Fruit fly (Drosophila melanogaster): Measurements from ENCODE around the gene Tgs1.
A peak's percentile ranks its signal among the peaks of the same experiment; 100 is the strongest.

Tgs1 gene

DNA sequence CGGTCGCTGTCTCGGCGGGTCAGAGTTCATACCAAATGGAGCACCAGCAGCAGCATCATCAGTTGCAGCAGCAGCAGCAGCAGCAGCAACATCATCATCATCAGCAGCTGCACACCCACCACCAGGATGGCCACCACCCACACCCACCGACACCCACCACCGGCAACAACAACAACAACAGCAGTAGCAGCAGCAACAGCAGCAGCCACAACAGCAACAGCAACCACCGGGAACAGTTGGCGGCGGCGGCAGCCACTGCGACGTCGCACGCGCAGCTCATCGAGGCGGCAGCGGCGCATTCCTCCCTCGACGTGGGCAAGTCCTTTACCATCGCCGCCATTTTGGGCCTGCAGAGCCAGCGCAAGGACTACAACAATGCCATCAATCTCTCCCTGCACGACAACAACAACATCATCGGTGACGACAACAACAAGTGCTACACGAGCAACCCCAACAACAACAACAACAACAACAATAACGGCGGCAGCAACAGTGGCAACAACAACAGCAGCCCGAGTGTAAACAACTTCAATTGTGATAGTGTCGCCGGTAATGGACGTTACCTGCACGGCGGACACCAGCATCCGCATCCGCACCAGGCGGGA is 14.5 kb downstream of the Tgs1 start:
- TF ChIP-seq CG8478 (optimal IDR thresholded peaks at IDR 0.05), result no peak
- no peak for TF ChIP-seq CTCF (optimal IDR thresholded peaks at IDR 0.05)

- TF ChIP-seq CTCF (optimal IDR thresholded peaks at IDR 0.05) (no peak), CG8478 (optimal IDR thresholded peaks at IDR 0.05) (no peak)
Observed at dm6 chr3R:18274328-18275098, 19.2 kb downstream of the Tgs1 start, which contains the start of the genes Vps39 and eIF1A. Gene Vps39, minus strand, starts transcription at chr3R:18274446. Gene eIF1A, plus strand, starts transcription at chr3R:18274665.

DNA sequence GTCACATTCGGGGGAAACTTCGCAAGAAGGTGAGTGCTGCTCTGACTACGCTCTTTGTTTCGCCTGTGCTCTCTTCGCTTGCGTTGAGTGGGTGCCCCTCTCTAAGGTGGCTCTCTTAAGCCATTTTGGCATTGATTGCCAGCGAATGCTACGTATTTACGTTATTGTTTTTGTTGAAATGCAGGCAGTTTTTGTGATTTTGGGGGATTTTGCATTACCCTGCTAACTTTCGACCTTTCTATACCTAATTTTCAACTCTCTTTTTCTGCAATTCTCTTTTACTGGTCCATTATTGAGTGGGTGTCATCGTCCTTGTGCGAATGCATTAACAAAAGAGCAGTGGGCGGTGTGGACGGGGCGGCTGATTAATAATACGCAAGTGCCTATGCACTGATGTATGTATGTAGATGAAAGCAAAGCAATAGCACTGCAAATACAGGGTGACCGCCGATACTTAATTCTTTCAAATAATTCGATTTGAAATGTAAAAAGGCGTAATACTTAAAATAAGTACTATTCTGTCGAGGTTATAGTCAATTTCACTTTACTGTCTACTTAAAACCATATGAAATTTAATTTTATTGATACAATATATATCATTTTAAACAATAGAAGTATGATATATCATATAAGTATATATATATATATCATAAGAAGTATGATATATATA is 19.9 kb downstream of the Tgs1 start:
- TF ChIP-seq CG8478 (optimal IDR thresholded peaks at IDR 0.05) (no peak), CTCF (optimal IDR thresholded peaks at IDR 0.05) (no peak)

- TF ChIP-seq CG8478 (optimal IDR thresholded peaks at IDR 0.05) (no peak), CTCF (optimal IDR thresholded peaks at IDR 0.05) (no peak)
Observed at dm6 chr3R:18276688-18277087, 21.4 kb downstream of the Tgs1 start.

- TF ChIP-seq CTCF (optimal IDR thresholded peaks at IDR 0.05) (no peak), CG8478 (optimal IDR thresholded peaks at IDR 0.05) (no peak)
Observed at dm6 chr3R:18277406-18277805, 22.1 kb downstream of the Tgs1 start.

DNA sequence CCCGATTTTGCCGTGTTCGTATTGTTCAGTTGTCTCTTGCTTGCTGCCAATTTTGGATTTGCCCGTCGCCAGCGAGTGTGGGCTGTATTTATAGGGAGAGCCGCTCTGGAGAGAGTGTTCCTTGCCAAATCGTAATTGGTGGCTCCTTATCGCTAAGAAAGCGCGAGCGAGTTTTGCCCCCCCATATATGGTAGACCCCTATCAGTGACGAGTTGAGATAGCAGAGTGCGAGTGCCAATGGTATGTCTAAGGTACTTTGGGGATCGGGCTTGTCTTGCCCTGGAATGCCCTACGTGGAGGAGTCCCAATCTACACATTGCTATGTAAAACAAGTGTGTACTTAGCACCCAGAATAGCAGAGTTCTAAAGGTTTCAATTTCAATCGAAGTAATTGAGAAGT is 24.2 kb downstream of the Tgs1 start, which contains the start of gene CG7142:
CG7142 (minus strand) TSS at position 29 of the 400 bp plus-strand sequence.
- no peak for TF ChIP-seq CTCF (optimal IDR thresholded peaks at IDR 0.05)
- no peak for TF ChIP-seq CG8478 (optimal IDR thresholded peaks at IDR 0.05)

- TF ChIP-seq CTCF (optimal IDR thresholded peaks at IDR 0.05) (no peak), CG8478 (optimal IDR thresholded peaks at IDR 0.05) (no peak)
Observed at dm6 chr3R:18280133-18280532, 24.8 kb downstream of the Tgs1 start.

- TF ChIP-seq CG8478 (optimal IDR thresholded peaks at IDR 0.05) (no peak), CTCF (optimal IDR thresholded peaks at IDR 0.05) (no peak)
Observed at dm6 chr3R:18280866-18281473, 25.6 kb downstream of the Tgs1 start.

- TF ChIP-seq CTCF (optimal IDR thresholded peaks at IDR 0.05), result peak; percentile 42
- TF ChIP-seq CG8478 (optimal IDR thresholded peaks at IDR 0.05), result no peak
Observed at dm6 chr3R:18283441-18283840, 28.1 kb downstream of the Tgs1 start, which contains the start of the genes CG14312 and CG8064. Gene CG14312, minus strand, starts transcription at chr3R:18283528. Gene CG8064, plus strand, starts transcription at chr3R:18283660.

dm6 chr3R:18288677-18289076 is 33.3 kb downstream of the Tgs1 start, which contains the start of gene CG7131:
Gene CG7131, minus strand, starts transcription at chr3R:18288777.
- TF ChIP-seq CG8478 (optimal IDR thresholded peaks at IDR 0.05), result no peak
- TF ChIP-seq CTCF (optimal IDR thresholded peaks at IDR 0.05), result no peak

- TF ChIP-seq CTCF (optimal IDR thresholded peaks at IDR 0.05) (no peak), CG8478 (optimal IDR thresholded peaks at IDR 0.05) (no peak)
Observed at dm6 chr3R:18291831-18292230, 36.5 kb downstream of the Tgs1 start.

dm6 chr3R:18292371-18292770 is 37.0 kb downstream of the Tgs1 start:
- TF ChIP-seq CTCF (optimal IDR thresholded peaks at IDR 0.05) (no peak), CG8478 (optimal IDR thresholded peaks at IDR 0.05) (no peak)

DNA sequence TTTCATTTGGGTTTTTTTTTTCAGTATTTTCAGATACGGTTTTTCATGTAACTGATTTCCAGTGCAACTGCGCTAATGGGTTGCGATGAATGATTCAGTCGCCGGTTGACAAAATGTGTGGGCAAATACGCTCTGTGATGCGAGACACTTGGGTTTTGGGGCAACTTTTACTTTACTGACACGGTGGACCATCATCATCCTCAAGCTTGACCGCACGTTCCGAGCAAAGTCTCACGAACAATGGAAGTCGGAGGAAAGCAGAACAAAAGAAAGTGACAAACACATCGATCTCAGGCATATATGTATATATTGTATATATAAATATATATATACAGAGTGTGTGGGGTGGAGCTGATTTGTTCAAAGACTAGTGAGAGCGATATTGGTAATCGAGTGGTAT is 39.2 kb downstream of the Tgs1 start:
- TF ChIP-seq CG8478 (optimal IDR thresholded peaks at IDR 0.05) (no peak), CTCF (optimal IDR thresholded peaks at IDR 0.05) (no peak)

DNA sequence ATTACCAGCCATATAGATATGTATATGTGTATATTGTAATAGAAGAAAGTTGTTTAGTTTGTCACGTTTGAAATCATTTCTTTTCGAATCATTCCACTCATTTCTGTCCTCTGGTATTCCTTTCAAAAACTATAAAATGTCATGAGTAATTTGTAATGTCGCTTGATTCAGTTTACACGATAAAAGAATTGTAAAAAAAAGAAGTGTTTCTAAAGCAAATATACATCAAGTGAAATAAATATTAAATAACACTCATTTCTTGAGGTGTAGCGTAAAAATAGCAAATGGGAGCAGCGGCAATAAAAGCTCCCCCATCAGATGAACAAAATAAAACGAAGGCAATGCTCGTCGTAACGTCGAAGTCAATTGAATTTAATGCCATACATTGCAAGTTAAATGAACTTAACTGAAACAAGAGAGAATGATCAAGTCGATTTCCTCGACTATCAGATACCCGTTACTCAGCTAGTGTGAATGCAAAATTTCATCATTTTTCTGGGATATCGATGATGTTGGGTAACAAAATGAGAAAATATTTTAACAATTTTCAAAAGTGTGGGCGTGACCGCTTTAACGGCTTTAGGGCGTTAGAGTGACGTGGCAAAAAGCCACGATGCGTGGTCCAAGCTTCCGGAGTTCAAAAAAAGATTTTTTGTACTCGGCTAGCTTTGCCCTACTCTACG is 40.1 kb downstream of the Tgs1 start:
- TF ChIP-seq CG8478 (optimal IDR thresholded peaks at IDR 0.05) (no peak), CTCF (optimal IDR thresholded peaks at IDR 0.05) (no peak)

DNA sequence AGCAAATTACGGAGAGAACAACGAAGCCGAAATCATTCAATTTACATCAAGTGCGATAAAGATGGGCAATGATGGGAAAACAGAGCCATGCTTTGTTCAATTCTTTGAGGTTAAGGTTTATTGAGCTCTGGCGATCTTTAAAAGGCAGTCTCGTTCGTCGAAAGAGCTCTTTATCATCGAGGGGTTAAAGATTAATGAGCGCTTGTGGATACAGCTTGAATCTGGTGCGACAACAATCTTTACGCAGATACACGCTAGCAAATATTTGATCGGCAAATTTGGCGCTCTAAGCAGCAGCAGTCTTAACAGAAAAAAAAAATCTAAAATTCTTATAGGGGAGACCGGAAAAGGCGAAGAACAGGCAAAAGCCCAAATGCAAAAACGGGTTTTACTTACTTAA is 40.8 kb downstream of the Tgs1 start:
- TF ChIP-seq CG8478 (optimal IDR thresholded peaks at IDR 0.05) (no peak), CTCF (optimal IDR thresholded peaks at IDR 0.05) (no peak)
